Fruit fly (Drosophila melanogaster) whole organism, embryonic: ENCODE results near the gene CG7512.

Source experiments
- CG10321 ChIP-seq: fragments of 200-800 bp; sonication (Bioruptor generic); IDR thresholded peaks from 2 replicates; pipeline ENCODE4 v1.3.6; 2022; ENCODE audit warnings: missing biosample characterization, missing genetic modification characterization
- CG11504 ChIP-seq: fragments of 200-800 bp; sonication (Bioruptor generic); optimal IDR thresholded peaks from 3 replicates; lab custom pipeline; 2019; ENCODE audit warnings: missing biosample characterization, mild to moderate bottlenecking, missing genetic modification characterization, moderate library complexity
- CG11560 ChIP-seq: fragments of 200-800 bp; sonication (Bioruptor generic); IDR thresholded peaks from 3 replicates; pipeline ENCODE4 v1.3.6; 2022; ENCODE audit warnings: missing biosample characterization, missing genetic modification characterization
- CG11696 ChIP-seq: fragments of 200-800 bp; sonication (Bioruptor generic); IDR thresholded peaks from 2 replicates; pipeline ENCODE4 v1.3.6; 2022; ENCODE audit warnings: missing biosample characterization, missing genetic modification characterization
- CG12155 ChIP-seq: fragments of 200-800 bp; sonication (Bioruptor generic); optimal IDR thresholded peaks from 3 replicates; lab custom pipeline; 2016; ENCODE audit warnings: missing biosample characterization, missing genetic modification characterization
- CG17385 ChIP-seq: fragments of 200-800 bp; sonication (Bioruptor generic); optimal IDR thresholded peaks from 3 replicates; lab custom pipeline; 2018; ENCODE audit warnings: missing biosample characterization, mild to moderate bottlenecking, missing genetic modification characterization
- CG17829 ChIP-seq: fragments of 200-800 bp; optimal IDR thresholded peaks from 2 replicates; lab custom pipeline; 2019; ENCODE audit warnings: missing biosample characterization, mild to moderate bottlenecking, missing genetic modification characterization, moderate library complexity
- CG17912 ChIP-seq: fragments of 200-800 bp; sonication (Bioruptor generic); optimal IDR thresholded peaks from 2 replicates; lab custom pipeline; 2018; ENCODE audit warnings: missing biosample characterization, mild to moderate bottlenecking, missing genetic modification characterization
- CG1832 ChIP-seq: fragments of 200-800 bp; sonication (Bioruptor generic); optimal IDR thresholded peaks from 2 replicates; lab custom pipeline; 2017; ENCODE audit warnings: missing biosample characterization, mild to moderate bottlenecking, missing genetic modification characterization, inconsistent platforms
- CG2120 ChIP-seq: fragments of 200-800 bp; sonication (Bioruptor generic); optimal IDR thresholded peaks from 3 replicates; lab custom pipeline; 2016; ENCODE audit warnings: missing biosample characterization, missing genetic modification characterization
- CG3065 ChIP-seq: fragments of 200-800 bp; sonication (Bioruptor generic); optimal IDR thresholded peaks from 2 replicates; lab custom pipeline; 2016; ENCODE audit warnings: missing biosample characterization, missing genetic modification characterization
- CG32532 ChIP-seq: fragments of 200-800 bp; sonication (Bioruptor generic); IDR thresholded peaks from 2 replicates; pipeline ENCODE4 v1.3.6; 2022; ENCODE audit warnings: missing biosample characterization, missing genetic modification characterization
- CG4360 ChIP-seq: fragments of 200-800 bp; sonication (Bioruptor generic); IDR thresholded peaks from 2 replicates; pipeline ENCODE4 v1.3.6; 2022; ENCODE audit warnings: missing biosample characterization, missing genetic modification characterization
- CG5180 ChIP-seq: fragments of 200-800 bp; sonication (Bioruptor generic); optimal IDR thresholded peaks from 3 replicates; lab custom pipeline; 2017; ENCODE audit warnings: missing biosample characterization, missing genetic modification characterization, mild to moderate bottlenecking, moderate library complexity, missing genetic modification reagents
- CG6175 ChIP-seq: fragments of 200-800 bp; sonication (Bioruptor generic); IDR thresholded peaks from 3 replicates; pipeline ENCODE4 v1.3.6; 2022; ENCODE audit warnings: missing biosample characterization, missing genetic modification characterization
- CG6689 ChIP-seq: fragments of 200-800 bp; sonication (Bioruptor generic); IDR thresholded peaks from 2 replicates; pipeline ENCODE4 v1.3.6; 2022; ENCODE audit warnings: missing biosample characterization, missing genetic modification characterization
- CG7556 ChIP-seq: fragments of 200-800 bp; sonication (Bioruptor generic); optimal IDR thresholded peaks from 2 replicates; lab custom pipeline; 2017; ENCODE audit warnings: missing biosample characterization, mild to moderate bottlenecking, missing genetic modification characterization
- CG8388 ChIP-seq: fragments of 200-800 bp; sonication (Bioruptor generic); optimal IDR thresholded peaks from 2 replicates; lab custom pipeline; 2019; ENCODE audit warnings: missing biosample characterization, mild to moderate bottlenecking, missing genetic modification characterization, moderate library complexity
- CG9215 ChIP-seq: fragments of 200-800 bp; sonication (Bioruptor generic); IDR thresholded peaks from 2 replicates; pipeline ENCODE4 v1.3.6; 2022; ENCODE audit warnings: missing biosample characterization, missing genetic modification characterization
- CTCF ChIP-seq: fragments of 200-800 bp; sonication (Bioruptor generic); optimal IDR thresholded peaks from 2 replicates; lab custom pipeline; 2017; ENCODE audit warnings: missing biosample characterization, mild to moderate bottlenecking, missing genetic modification characterization, moderate library complexity
- Fer3 ChIP-seq: fragments of 200-800 bp; sonication (Bioruptor generic); optimal IDR thresholded peaks from 2 replicates; lab custom pipeline; 2018; ENCODE audit warnings: missing biosample characterization, mild to moderate bottlenecking, missing genetic modification characterization, moderate library complexity
- Hr51 ChIP-seq, 2 experiments: fragments of 200-800 bp; sonication (Bioruptor generic); optimal IDR thresholded peaks; 2 replicates in 1 of 2; 3 replicates in 1 of 2; lab custom pipeline; 2016 to 2018; ENCODE audit warnings: missing biosample characterization in 2 of 2, missing genetic modification characterization in 2 of 2, mild to moderate bottlenecking in 1 of 2, moderate library complexity in 1 of 2
- Hr78 ChIP-seq, 2 experiments: fragments of 200-800 bp in 1 of 2; fragments of >200 bp in 1 of 2; sonication (Bioruptor generic) in 1 of 2; optimal IDR thresholded peaks; 2 replicates each; lab custom pipeline; 2017 to 2019; ENCODE audit warnings: missing biosample characterization in 2 of 2, missing genetic modification characterization in 2 of 2, mild to moderate bottlenecking in 1 of 2, moderate library complexity in 1 of 2
- Lhr ChIP-seq: fragments of 200-800 bp; sonication (Bioruptor generic); optimal IDR thresholded peaks from 3 replicates; lab custom pipeline; 2017; ENCODE audit warnings: mild to moderate bottlenecking, missing biosample characterization, missing genetic modification reagents, missing genetic modification characterization
- Max ChIP-seq: fragments of 200-800 bp; sonication (Bioruptor generic); optimal IDR thresholded peaks from 2 replicates; lab custom pipeline; 2016; ENCODE audit warnings: missing biosample characterization, mild to moderate bottlenecking, missing genetic modification characterization
- Oli ChIP-seq: fragments of 200-800 bp; sonication (Bioruptor generic); optimal IDR thresholded peaks from 2 replicates; lab custom pipeline; 2018; ENCODE audit warnings: missing biosample characterization, mild to moderate bottlenecking, missing genetic modification characterization, moderate library complexity
- Rfx ChIP-seq: fragments of 200-800 bp; sonication (Bioruptor generic); IDR thresholded peaks from 2 replicates; pipeline ENCODE4 v1.3.6; 2022; ENCODE audit warnings: missing biosample characterization, missing genetic modification characterization
- Trl ChIP-seq, 3 experiments: fragments of >200 bp in 2 of 3; fragments of 200-800 bp in 1 of 3; sonication (Bioruptor generic) in 1 of 3; optimal IDR thresholded peaks; 2 replicates in 1 of 3; 3 replicates in 2 of 3; lab custom pipeline; 2016 to 2017; ENCODE audit warnings: missing biosample characterization in 1 of 3, missing genetic modification characterization in 1 of 3
- abd-A ChIP-seq: fragments of 200-800 bp; sonication (Bioruptor generic); optimal IDR thresholded peaks from 3 replicates; lab custom pipeline; 2019; ENCODE audit warnings: missing biosample characterization, mild to moderate bottlenecking, missing genetic modification characterization, moderate library complexity
- bsh ChIP-seq, 2 experiments: fragments of 200-800 bp; sonication (Bioruptor generic); optimal IDR thresholded peaks; 2 replicates each; lab custom pipeline; 2017 to 2018; ENCODE audit warnings: mild to moderate bottlenecking in 2 of 2, missing biosample characterization in 2 of 2, missing genetic modification characterization in 2 of 2, moderate library complexity in 1 of 2
- cg ChIP-seq: fragments of 200-800 bp; sonication (Bioruptor generic); optimal IDR thresholded peaks from 3 replicates; lab custom pipeline; 2019; ENCODE audit warnings: missing biosample characterization, mild to moderate bottlenecking, missing genetic modification characterization, moderate library complexity
- ci ChIP-seq: fragments of 200-800 bp; sonication (Bioruptor generic); IDR thresholded peaks from 3 replicates; pipeline ENCODE4 v1.3.6; 2022; ENCODE audit warnings: missing biosample characterization, missing genetic modification characterization
- crol ChIP-seq: fragments of 200-800 bp; sonication (Bioruptor generic); IDR thresholded peaks from 2 replicates; pipeline ENCODE4 v1.3.6; 2022; ENCODE audit warnings: missing biosample characterization, missing genetic modification characterization
- crp ChIP-seq, 2 experiments: fragments of 200-800 bp; sonication (Bioruptor generic); optimal IDR thresholded peaks; 2 replicates in 1 of 2; 3 replicates in 1 of 2; lab custom pipeline; 2017; ENCODE audit warnings: missing biosample characterization in 2 of 2, missing genetic modification characterization in 2 of 2, mild to moderate bottlenecking in 1 of 2, moderate library complexity in 1 of 2
- dmrt11E ChIP-seq: fragments of 200-800 bp; sonication (Bioruptor generic); optimal IDR thresholded peaks from 3 replicates; lab custom pipeline; 2018; ENCODE audit warnings: missing biosample characterization, mild to moderate bottlenecking, missing genetic modification characterization, moderate library complexity
- hbn ChIP-seq: fragments of 200-800 bp; sonication (Bioruptor generic); IDR thresholded peaks from 2 replicates; pipeline ENCODE4 v1.3.6; 2022; ENCODE audit warnings: missing biosample characterization, missing genetic modification characterization; ENCODE audit not compliant: partially characterized antibody
- kah ChIP-seq: fragments of 200-800 bp; sonication (Bioruptor generic); optimal IDR thresholded peaks from 2 replicates; lab custom pipeline; 2018; ENCODE audit warnings: missing biosample characterization, mild to moderate bottlenecking, missing genetic modification characterization
- klu ChIP-seq: fragments of 200-800 bp; sonication (Bioruptor generic); IDR thresholded peaks from 2 replicates; pipeline ENCODE4 v1.3.6; 2022; ENCODE audit warnings: missing biosample characterization, missing genetic modification characterization
- kni ChIP-seq: fragments of 200-800 bp; sonication (Bioruptor generic); optimal IDR thresholded peaks from 3 replicates; lab custom pipeline; 2017; ENCODE audit warnings: mild to moderate bottlenecking, missing biosample characterization, missing genetic modification reagents, missing genetic modification characterization
- lmd ChIP-seq: fragments of 200-800 bp; sonication (Bioruptor generic); IDR thresholded peaks from 2 replicates; pipeline ENCODE4 v1.3.6; 2022; ENCODE audit warnings: missing biosample characterization, missing genetic modification characterization
- nau ChIP-seq: fragments of 200-800 bp; sonication (Bioruptor generic); optimal IDR thresholded peaks from 3 replicates; lab custom pipeline; 2017; ENCODE audit warnings: missing biosample characterization, mild to moderate bottlenecking, missing genetic modification characterization, missing genetic modification reagents
- nerfin-1 ChIP-seq: fragments of 200-800 bp; sonication (Bioruptor generic); optimal IDR thresholded peaks from 3 replicates; lab custom pipeline; 2019; ENCODE audit warnings: missing biosample characterization, mild to moderate bottlenecking, missing genetic modification characterization, moderate library complexity
- nom ChIP-seq: fragments of 200-800 bp; sonication (Bioruptor generic); optimal IDR thresholded peaks from 2 replicates; lab custom pipeline; 2017; ENCODE audit warnings: missing biosample characterization, missing genetic modification characterization, mild to moderate bottlenecking, moderate library complexity, missing genetic modification reagents
- onecut ChIP-seq: fragments of 200-800 bp; sonication (Bioruptor generic); IDR thresholded peaks from 2 replicates; pipeline ENCODE4 v1.3.6; 2022; ENCODE audit warnings: missing biosample characterization, missing genetic modification characterization
- pros ChIP-seq: fragments of 200-800 bp; sonication (Bioruptor generic); optimal IDR thresholded peaks from 3 replicates; lab custom pipeline; 2019; ENCODE audit warnings: missing biosample characterization, mild to moderate bottlenecking, missing genetic modification characterization, moderate library complexity
- row ChIP-seq: fragments of 200-800 bp; sonication (Bioruptor generic); IDR thresholded peaks from 3 replicates; pipeline ENCODE4 v1.3.6; 2022; ENCODE audit warnings: missing biosample characterization, missing genetic modification characterization
- sens ChIP-seq: fragments of 200-800 bp; sonication (Bioruptor generic); peaks from one replicate; lab custom pipeline; 2016; ENCODE audit warnings: missing biosample characterization, missing genetic modification characterization
- seq ChIP-seq: fragments of 200-800 bp; sonication (Bioruptor generic); IDR thresholded peaks from 2 replicates; pipeline ENCODE4 v1.3.6; 2022; ENCODE audit warnings: missing biosample characterization, missing genetic modification characterization
- tx ChIP-seq: fragments of 200-800 bp; sonication (Bioruptor generic); optimal IDR thresholded peaks from 2 replicates; lab custom pipeline; 2016; ENCODE audit warnings: missing biosample characterization, missing genetic modification characterization

Gene CG7512

DNA sequence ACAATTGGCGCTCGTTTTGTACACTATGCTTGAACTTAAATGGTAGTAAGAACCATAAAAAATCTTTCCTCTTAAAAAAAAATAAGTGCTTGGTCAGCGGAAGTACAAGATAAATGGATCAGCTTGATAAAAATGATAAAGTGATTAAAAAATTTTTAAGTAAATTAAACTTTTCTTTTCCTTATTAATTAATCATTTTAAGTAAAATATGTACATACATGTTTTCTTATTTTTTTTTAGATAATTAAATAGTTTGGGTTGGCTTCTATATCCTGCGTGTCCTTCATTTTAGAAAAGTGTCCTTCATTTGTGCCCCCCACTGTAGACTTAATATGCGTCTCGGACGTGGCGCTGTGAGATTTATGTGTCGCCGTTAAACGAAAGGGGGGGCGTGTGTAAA, 43.1 kb downstream of the CG7512 start (continued):
- no peak for TF ChIP-seq hbn
- no peak for TF ChIP-seq kah (GFP tag; lab: Kevin White, UChicago)
- no peak for TF ChIP-seq dmrt11E
- peak; percentile 71; the same call in 1 of the 2 replicates for TF ChIP-seq CG11696 (GFP tag; lab: Robert Waterston, UW)
- TF ChIP-seq CG6689 (GFP tag; lab: Robert Waterston, UW) = no peak
- TF ChIP-seq Oli (tag; lab: Kevin White, UChicago) = peak; percentile 27
- peak; percentile 18; the same call in 1 of the 2 replicates for TF ChIP-seq lmd
- TF ChIP-seq row = peak; percentile 15; the same call in 1 of the 3 replicates
- TF ChIP-seq Max (GFP tag; lab: Kevin White, UChicago) = no peak
- peak; percentile 75 for TF ChIP-seq CG7556
- no peak for TF ChIP-seq abd-A (tag; lab: Kevin White, UChicago)
- peak; percentile 24 for TF ChIP-seq CG8388 (GFP tag; lab: Kevin White, UChicago)
- peak; percentile 30 for TF ChIP-seq Fer3 (tag; lab: Kevin White, UChicago)
- TF ChIP-seq Hr51 (GFP tag; optimal IDR thresholded peaks at IDR 0.05; lab: Kevin White, UChicago) = peak in 1 of 2 experiments; percentile 38
- peak; percentile 38; the same call in 1 of the 2 replicates for TF ChIP-seq Rfx
- peak; percentile 47 for TF ChIP-seq CG2120 (GFP tag; lab: Kevin White, UChicago)
- peak; percentile 23 for TF ChIP-seq CG12155 (GFP tag; lab: Kevin White, UChicago)
- TF ChIP-seq tx (GFP tag; lab: Kevin White, UChicago) = no peak

DNA sequence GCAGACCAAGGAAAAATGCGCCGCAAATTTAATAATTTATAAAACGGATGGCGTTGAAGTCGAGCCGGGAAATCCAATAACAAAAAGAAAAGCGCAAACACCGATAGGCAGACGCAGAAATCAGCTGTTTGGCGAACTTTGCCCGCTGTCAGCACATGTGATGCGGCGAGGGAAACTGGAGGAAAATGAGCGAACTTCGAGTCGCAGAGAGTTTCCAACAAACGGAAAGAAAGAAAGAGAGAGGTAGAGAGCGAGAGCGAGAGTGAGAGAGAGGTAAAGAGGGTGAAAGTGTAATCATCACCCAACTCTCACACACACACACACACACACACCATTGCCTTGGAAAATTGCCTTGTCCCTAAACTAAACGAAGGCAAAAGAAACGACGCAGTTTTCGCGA, 43.7 kb downstream of the CG7512 start:
- TF ChIP-seq CG9215 (GFP tag; lab: Robert Waterston, UW) (no peak), CTCF (peak; percentile 14), ci (GFP tag; lab: Robert Waterston, UW) (0 out of 3 replicates have a peak, but pooled peaks have one; percentile 34), CG17829 (tag; lab: Kevin White, UChicago) (peak; percentile 13), nom (peak; percentile 93), kni (peak; percentile 0), CG3065 (GFP tag; lab: Kevin White, UChicago) (no peak), Trl (optimal IDR thresholded peaks at IDR 0.05; lab: Kevin White, UChicago) (peak; percentile 76 to 77), Trl (GFP tag; optimal IDR thresholded peaks at IDR 0.05; lab: Kevin White, UChicago) (no peak), pros (peak; percentile 66), Lhr (GFP tag; lab: Kevin White, UChicago) (no peak), CG11560 (tag; lab: Robert Waterston, UW) (no peak), klu (GFP tag; lab: Robert Waterston, UW) (no peak), CG17385 (no peak), kah (GFP tag; lab: Kevin White, UChicago) (peak; percentile 12), CG5180 (GFP tag; lab: Kevin White, UChicago) (no peak), CG6175 (0 out of 3 replicates have a peak, but pooled peaks have one; percentile 4), onecut (0 out of 2 replicates have a peak, but pooled peaks have one; percentile 11), CG4360 (GFP tag; lab: Robert Waterston, UW) (0 out of 2 replicates have a peak, but pooled peaks have one; percentile 16), CG11504 (peak; percentile 37), cg (GFP tag; lab: Kevin White, UChicago) (peak; percentile 80), bsh (GFP tag; optimal IDR thresholded peaks at IDR 0.05; lab: Kevin White, UChicago) (peak in 1 of 2 experiments; percentile 85), crp (GFP tag; optimal IDR thresholded peaks at IDR 0.05; lab: Kevin White, UChicago) (peak in 1 of 2 experiments; percentile 70), CG10321 (GFP tag; lab: Robert Waterston, UW) (0 out of 2 replicates have a peak, but pooled peaks have one; percentile 15), CG1832 (GFP tag; lab: Kevin White, UChicago) (peak; percentile 77), sens (GFP tag; lab: Kevin White, UChicago) (peak; percentile 63), CG32532 (GFP tag; lab: Robert Waterston, UW) (no peak), nau (GFP tag; lab: Kevin White, UChicago) (no peak), Hr78 (GFP tag; optimal IDR thresholded peaks at IDR 0.05; lab: Kevin White, UChicago) (peak in 1 of 2 experiments; percentile 37), nerfin-1 (tag; lab: Kevin White, UChicago) (peak; percentile 6), crol (GFP tag; lab: Robert Waterston, UW) (peak; percentile 64), CG17912 (no peak), seq (GFP tag; lab: Robert Waterston, UW) (peak; percentile 20; the same call in 1 of the 2 replicates)
